Worm (Caenorhabditis elegans) whole organism, L2 larva: Measurements from ENCODE around the gene Y54G2A.77.

Source experiments
- nhr-6 ChIP-seq: fragments of 150-350 bp; optimal IDR thresholded peaks from 2 replicates; lab custom pipeline; 2014; ENCODE audit warnings: missing biosample characterization, missing genetic modification characterization
- sma-3 ChIP-seq: sonication (generic microtip); optimal IDR thresholded peaks from 2 replicates; lab custom pipeline; 2016; ENCODE audit warnings: missing genetic modification reagents, missing genetic modification characterization, missing compliant biosample characterization
- sma-9 ChIP-seq, 2 experiments: fragments of 150-350 bp in 1 of 2; sonication (generic microtip) in 1 of 2; optimal IDR thresholded peaks; 2 replicates each; lab custom pipeline; 2014 to 2016; ENCODE audit warnings: missing genetic modification characterization in 2 of 2, mild to moderate bottlenecking in 1 of 2, missing biosample characterization in 1 of 2, missing compliant biosample characterization in 1 of 2, missing genetic modification reagents in 1 of 2, moderate library complexity in 1 of 2
- unc-39 ChIP-seq: fragments of 150-350 bp; optimal IDR thresholded peaks from 2 replicates; lab custom pipeline; 2014; ENCODE audit warnings: missing biosample characterization, missing genetic modification characterization
- unc-62 ChIP-seq: fragments of 150-350 bp; optimal IDR thresholded peaks from 2 replicates; lab custom pipeline; 2014; ENCODE audit warnings: missing biosample characterization, missing genetic modification reagents, missing genetic modification characterization
- ztf-11 ChIP-seq: sonication (generic microtip); optimal IDR thresholded peaks from 2 replicates; lab custom pipeline; 2017; ENCODE audit warnings: missing biosample characterization, missing genetic modification characterization

DNA sequence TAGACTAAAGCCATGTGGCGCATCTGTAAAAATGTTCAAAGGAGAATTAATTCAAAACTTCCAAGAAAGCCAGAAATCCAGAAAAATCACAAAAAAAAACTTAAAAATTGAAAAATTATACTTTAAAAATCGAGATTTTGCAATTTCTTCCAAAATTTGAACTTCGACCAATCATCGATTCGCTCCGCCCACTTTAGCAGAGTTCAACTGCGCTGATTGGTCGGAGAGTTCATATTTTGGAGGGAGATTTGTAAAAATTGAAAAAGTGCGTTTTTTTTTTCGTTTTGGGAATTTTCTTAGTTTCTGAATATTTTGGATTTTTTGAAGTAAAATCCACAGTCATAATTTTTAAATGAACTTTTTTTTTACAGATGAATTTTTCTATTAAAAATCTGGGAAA, 31.5 kb downstream of the Y54G2A.77 start:
- TF ChIP-seq sma-9 (GFP tag; optimal IDR thresholded peaks at IDR 0.05; lab: Kevin White, UChicago) (no peak), sma-9 (tag; optimal IDR thresholded peaks at IDR 0.05; lab: Kevin White, UChicago) (no peak), unc-62 (GFP tag; lab: Kevin White, UChicago) (no peak), sma-3 (no peak), unc-39 (tag; lab: Kevin White, UChicago) (no peak), ztf-11 (tag; lab: Kevin White, UChicago) (no peak), nhr-6 (tag; lab: Kevin White, UChicago) (no peak)
